Worm (Caenorhabditis elegans) whole organism, young adult: ENCODE data around the gene aly-2.

Experiments used
- B0336.3 ChIP-seq: fragments of 200-800 bp; sonication (Bioruptor generic); IDR thresholded peaks from 2 replicates; pipeline ENCODE4 v1.3.6; 2022; ENCODE audit warnings: missing genetic modification characterization, missing compliant biosample characterization
- F55B11.4 ChIP-seq: sonication (generic microtip); optimal IDR thresholded peaks from 2 replicates; lab custom pipeline; 2016; ENCODE audit warnings: missing compliant biosample characterization, missing genetic modification characterization, borderline replicate concordance; ENCODE audit not compliant: insufficient read depth
- Y53F4B.3 ChIP-seq: fragments of 200-800 bp; sonication (Bioruptor generic); IDR thresholded peaks from 2 replicates; pipeline ENCODE4 v1.3.6; 2022; ENCODE audit warnings: missing genetic modification reagents, missing genetic modification characterization, missing compliant biosample characterization
- ama-1 ChIP-seq, 3 experiments: fragments of 150-350 bp in 1 of 3; sonication (generic microtip) in 2 of 3; optimal IDR thresholded peaks; 2 replicates each; lab custom pipeline; 2014 to 2018; ENCODE audit warnings: missing biosample characterization in 2 of 3, missing genetic modification characterization in 2 of 3, missing genetic modification reagents in 2 of 3
- cebp-1 ChIP-seq, 2 experiments: fragments of 200-800 bp in 1 of 2; sonication (Bioruptor generic) in 1 of 2; sonication (generic microtip) in 1 of 2; IDR thresholded peaks in 1 of 2; optimal IDR thresholded peaks in 1 of 2; 2 replicates each; pipeline versions ENCODE4 v1.3.6 to Lab custom; 2017 to 2022; ENCODE audit warnings: missing compliant biosample characterization in 2 of 2, missing genetic modification characterization in 2 of 2, mild to moderate bottlenecking in 1 of 2, missing genetic modification reagents in 1 of 2, moderate library complexity in 1 of 2
- efl-1 ChIP-seq: fragments of 150-350 bp; optimal IDR thresholded peaks from 2 replicates; lab custom pipeline; 2014; ENCODE audit warnings: missing biosample characterization, missing genetic modification reagents, missing genetic modification characterization
- lsl-1 ChIP-seq: fragments of 200-800 bp; sonication (Bioruptor generic); optimal IDR thresholded peaks from 2 replicates; lab custom pipeline; 2018; ENCODE audit warnings: mild to moderate bottlenecking, missing genetic modification characterization, moderate library complexity, missing compliant biosample characterization
- nhr-80 ChIP-seq: sonication (generic microtip); optimal IDR thresholded peaks from 2 replicates; lab custom pipeline; 2016; ENCODE audit warnings: missing genetic modification characterization, missing compliant biosample characterization
- pha-4 ChIP-seq: fragments of 150-350 bp; sonication (generic microtip); optimal IDR thresholded peaks from 2 replicates; lab custom pipeline; 2014; ENCODE audit warnings: missing biosample characterization, missing genetic modification reagents, missing genetic modification characterization
- snpc-1.3 ChIP-seq: sonication (generic microtip); optimal IDR thresholded peaks from 2 replicates; lab custom pipeline; 2017; ENCODE audit warnings: missing genetic modification characterization, mild to moderate bottlenecking, missing compliant biosample characterization, antibody characterized with exemption, moderate library complexity, missing genotype, missing genetic modification reagents; ENCODE audit not compliant: insufficient read depth
- sptf-2 ChIP-seq: fragments of 200-800 bp; sonication (Bioruptor generic); optimal IDR thresholded peaks from 2 replicates; lab custom pipeline; 2018; ENCODE audit warnings: mild to moderate bottlenecking, missing genetic modification characterization, missing compliant biosample characterization
- unc-130 ChIP-seq: sonication (generic microtip); optimal IDR thresholded peaks from 2 replicates; lab custom pipeline; 2016; ENCODE audit warnings: missing genetic modification reagents, missing genetic modification characterization, missing compliant biosample characterization
- zim-3 ChIP-seq: sonication (generic microtip); optimal IDR thresholded peaks from 2 replicates; lab custom pipeline; 2017; ENCODE audit warnings: mild to moderate bottlenecking, missing genetic modification characterization, moderate library complexity, missing compliant biosample characterization

- TF ChIP-seq F55B11.4 (tag; lab: Kevin White, UChicago) (no peak), ama-1 (optimal IDR thresholded peaks at IDR 0.05; lab: Kevin White, UChicago) (no peak), ama-1 (GFP tag; optimal IDR thresholded peaks at IDR 0.05; lab: Kevin White, UChicago) (no peak), snpc-1.3 (tag; lab: Kevin White, UChicago) (no peak), efl-1 (GFP tag; lab: Kevin White, UChicago) (no peak), Y53F4B.3 (GFP tag; lab: Robert Waterston, UW) (no peak), nhr-80 (no peak), sptf-2 (GFP tag; lab: Kevin White, UChicago) (no peak), zim-3 (no peak), B0336.3 (GFP tag; lab: Robert Waterston, UW) (no peak), lsl-1 (GFP tag; lab: Kevin White, UChicago) (no peak), unc-130 (GFP tag; lab: Kevin White, UChicago) (no peak), cebp-1 (GFP tag; IDR thresholded peaks at IDR 0.05; lab: Robert Waterston, UW) (no peak), cebp-1 (tag; optimal IDR thresholded peaks at IDR 0.05; lab: Kevin White, UChicago) (no peak), pha-4 (tag; lab: Kevin White, UChicago) (no peak)
Observed at ce11 chrIV:9165027-9165426, 17.8 kb downstream of the aly-2 start, which contains the start of gene pcp-2.
